Worm (Caenorhabditis elegans) whole organism, L1 larva: ENCODE data around the gene srt-29.

Experiments used
- C16A3.4 ChIP-seq: fragments of 150-350 bp; optimal IDR thresholded peaks from 2 replicates; lab custom pipeline; 2014; ENCODE audit warnings: missing biosample characterization, missing genetic modification characterization
- F16B12.6 ChIP-seq: fragments of 150-350 bp; optimal IDR thresholded peaks from 2 replicates; lab custom pipeline; 2014; ENCODE audit warnings: missing biosample characterization, missing genetic modification characterization
- Y116A8C.19 ChIP-seq: sonication (generic microtip); optimal IDR thresholded peaks from 2 replicates; lab custom pipeline; 2016; ENCODE audit warnings: missing compliant biosample characterization, missing genetic modification characterization, borderline replicate concordance
- dpl-1 ChIP-seq, 3 experiments: fragments of 150-350 bp in 2 of 3; sonication (generic microtip) in 1 of 3; optimal IDR thresholded peaks; 2 replicates each; lab custom pipeline; 2014 to 2017; ENCODE audit warnings: missing biosample characterization in 3 of 3, missing genetic modification characterization in 3 of 3, missing genetic modification reagents in 3 of 3
- ets-5 ChIP-seq: fragments of 200-800 bp; sonication (Bioruptor generic); IDR thresholded peaks from 2 replicates; pipeline ENCODE4 v1.3.6; 2022; ENCODE audit warnings: missing genetic modification characterization, missing compliant biosample characterization
- nhr-76 ChIP-seq: sonication (generic microtip); optimal IDR thresholded peaks from 2 replicates; lab custom pipeline; 2017; ENCODE audit warnings: missing biosample characterization, missing genetic modification characterization
- skn-1 ChIP-seq: fragments of 150-350 bp; optimal IDR thresholded peaks from 2 replicates; lab custom pipeline; 2014; ENCODE audit warnings: missing biosample characterization, missing genetic modification characterization
- snpc-4 ChIP-seq: fragments of 150-350 bp; optimal IDR thresholded peaks from 2 replicates; lab custom pipeline; 2014; ENCODE audit warnings: missing biosample characterization, missing genetic modification characterization
- tbx-2 ChIP-seq: sonication (generic microtip); optimal IDR thresholded peaks from 2 replicates; lab custom pipeline; 2016; ENCODE audit warnings: missing genetic modification characterization, missing compliant biosample characterization

DNA sequence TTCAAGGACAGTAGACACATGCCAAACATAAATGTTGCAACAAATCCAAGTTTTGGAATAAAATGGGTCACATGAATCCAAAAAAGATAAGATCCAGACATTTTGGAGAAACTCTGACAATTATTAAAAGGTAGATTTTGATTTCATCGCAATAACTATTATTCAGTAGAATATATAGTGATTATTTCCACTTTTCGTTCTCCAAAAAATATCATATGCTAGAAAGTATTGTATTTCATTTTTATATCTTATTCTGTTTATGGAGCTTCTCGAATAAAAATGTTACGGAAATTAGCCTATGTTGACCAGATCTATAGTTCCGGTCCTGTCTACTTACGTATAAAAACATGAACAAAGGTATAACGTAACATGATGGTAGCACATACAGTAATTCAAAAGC, 8.2 kb upstream of the srt-29 start, which contains the start of gene str-13:
- TF ChIP-seq ets-5 (GFP tag; lab: Robert Waterston, UW) = no peak
- no peak for TF ChIP-seq snpc-4 (tag; lab: Kevin White, UChicago)
- no peak for TF ChIP-seq nhr-76 (tag; lab: Kevin White, UChicago)
- no peak for TF ChIP-seq Y116A8C.19 (tag; lab: Kevin White, UChicago)
- TF ChIP-seq C16A3.4 (tag; lab: Kevin White, UChicago) = no peak
- TF ChIP-seq tbx-2 = no peak
- TF ChIP-seq skn-1 (tag; lab: Kevin White, UChicago) = no peak
- TF ChIP-seq dpl-1 (GFP tag; optimal IDR thresholded peaks at IDR 0.05; lab: Kevin White, UChicago) = no peak
- TF ChIP-seq F16B12.6 (tag; lab: Kevin White, UChicago) = no peak
